Fruit fly (Drosophila melanogaster) whole organism, embryonic: ENCODE data around the gene CG15201.

Source experiments
- Aef1 ChIP-seq: fragments of 200-800 bp; sonication (Bioruptor generic); IDR thresholded peaks from 3 replicates; pipeline ENCODE4 v1.3.6; 2022; ENCODE audit warnings: missing biosample characterization, missing genetic modification characterization
- Blimp-1 ChIP-seq: fragments of 200-800 bp; sonication (Bioruptor generic); optimal IDR thresholded peaks from 3 replicates; lab custom pipeline; 2018; ENCODE audit warnings: missing biosample characterization, missing genetic modification characterization, mild to moderate bottlenecking, moderate library complexity, missing genetic modification reagents
- CG10431 ChIP-seq: fragments of 200-800 bp; sonication (Bioruptor generic); optimal IDR thresholded peaks from 3 replicates; lab custom pipeline; 2018; ENCODE audit warnings: missing biosample characterization, mild to moderate bottlenecking, missing genetic modification characterization
- CG10543 ChIP-seq: fragments of 200-800 bp; sonication (Bioruptor generic); optimal IDR thresholded peaks from 3 replicates; lab custom pipeline; 2017; ENCODE audit warnings: missing biosample characterization, mild to moderate bottlenecking, missing genetic modification characterization, moderate library complexity
- CG12942 ChIP-seq: fragments of 200-800 bp; sonication (Bioruptor generic); optimal IDR thresholded peaks from 3 replicates; lab custom pipeline; 2016; ENCODE audit warnings: missing biosample characterization, missing genetic modification characterization
- CG14441 ChIP-seq: fragments of 200-800 bp; sonication (Bioruptor generic); IDR thresholded peaks from 2 replicates; pipeline ENCODE4 v1.3.6; 2022; ENCODE audit warnings: missing biosample characterization, missing genetic modification characterization
- CG15479 ChIP-seq: fragments of 200-800 bp; sonication (Bioruptor generic); optimal IDR thresholded peaks from 3 replicates; lab custom pipeline; 2019; ENCODE audit warnings: missing biosample characterization, mild to moderate bottlenecking, missing genetic modification characterization, moderate library complexity
- CG17385 ChIP-seq: fragments of 200-800 bp; sonication (Bioruptor generic); optimal IDR thresholded peaks from 3 replicates; lab custom pipeline; 2018; ENCODE audit warnings: missing biosample characterization, mild to moderate bottlenecking, missing genetic modification characterization
- CG2889 ChIP-seq: fragments of 200-800 bp; sonication (Bioruptor generic); IDR thresholded peaks from 3 replicates; pipeline ENCODE4 v1.3.6; 2022; ENCODE audit warnings: missing biosample characterization, missing genetic modification characterization
- CG3065 ChIP-seq: fragments of 200-800 bp; sonication (Bioruptor generic); optimal IDR thresholded peaks from 2 replicates; lab custom pipeline; 2016; ENCODE audit warnings: missing biosample characterization, missing genetic modification characterization
- CG32532 ChIP-seq: fragments of 200-800 bp; sonication (Bioruptor generic); IDR thresholded peaks from 2 replicates; pipeline ENCODE4 v1.3.6; 2022; ENCODE audit warnings: missing biosample characterization, missing genetic modification characterization
- CG4707 ChIP-seq: fragments of 200-800 bp; sonication (Bioruptor generic); optimal IDR thresholded peaks from 2 replicates; lab custom pipeline; 2018; ENCODE audit warnings: missing biosample characterization, mild to moderate bottlenecking, missing genetic modification characterization, moderate library complexity
- CG6254 ChIP-seq: fragments of 200-800 bp; sonication (Bioruptor generic); optimal IDR thresholded peaks from 3 replicates; lab custom pipeline; 2017; ENCODE audit warnings: mild to moderate bottlenecking, missing biosample characterization, missing genetic modification reagents, missing genetic modification characterization
- CG8359 ChIP-seq: fragments of 200-800 bp; sonication (Bioruptor generic); optimal IDR thresholded peaks from 2 replicates; lab custom pipeline; 2017; ENCODE audit warnings: missing biosample characterization, mild to moderate bottlenecking, missing genetic modification characterization, borderline replicate concordance
- CG8388 ChIP-seq: fragments of 200-800 bp; sonication (Bioruptor generic); optimal IDR thresholded peaks from 2 replicates; lab custom pipeline; 2019; ENCODE audit warnings: missing biosample characterization, mild to moderate bottlenecking, missing genetic modification characterization, moderate library complexity
- Chrac-16 ChIP-seq: fragments of 200-800 bp; sonication (Bioruptor generic); optimal IDR thresholded peaks from 3 replicates; lab custom pipeline; 2016; ENCODE audit warnings: missing biosample characterization, missing genetic modification characterization
- D19A ChIP-seq: fragments of 200-800 bp; optimal IDR thresholded peaks from 3 replicates; lab custom pipeline; 2019; ENCODE audit warnings: missing biosample characterization, mild to moderate bottlenecking, missing genetic modification characterization, moderate library complexity
- D19B ChIP-seq: fragments of 200-800 bp; sonication (Bioruptor generic); optimal IDR thresholded peaks from 2 replicates; lab custom pipeline; 2017; ENCODE audit warnings: missing biosample characterization, mild to moderate bottlenecking, missing genetic modification characterization
- Dll ChIP-seq: fragments of 200-800 bp; sonication (Bioruptor generic); IDR thresholded peaks from 4 replicates; pipeline ENCODE4 v1.3.6; 2022; ENCODE audit warnings: missing biosample characterization, missing genetic modification characterization; ENCODE audit not compliant: partially characterized antibody
- Doc3 ChIP-seq: fragments of 200-800 bp; sonication (Bioruptor generic); IDR thresholded peaks from 3 replicates; pipeline ENCODE4 v1.3.6; 2022; ENCODE audit warnings: missing biosample characterization, missing genetic modification characterization; ENCODE audit not compliant: partially characterized antibody
- Dref ChIP-seq: fragments of 200-800 bp; sonication (Bioruptor generic); IDR thresholded peaks from 2 replicates; pipeline ENCODE4 v1.3.6; 2022; ENCODE audit warnings: missing biosample characterization, missing genetic modification characterization
- ERR ChIP-seq: fragments of 200-800 bp; sonication (Bioruptor generic); optimal IDR thresholded peaks from 2 replicates; lab custom pipeline; 2016; ENCODE audit warnings: missing biosample characterization, missing genetic modification characterization
- H2.0 ChIP-seq: fragments of 200-800 bp; sonication (Bioruptor generic); IDR thresholded peaks from 2 replicates; pipeline ENCODE4 v1.3.6; 2022; ENCODE audit warnings: missing biosample characterization, missing genetic modification characterization
- Hr3 ChIP-seq: fragments of 200-800 bp; sonication (Bioruptor generic); optimal IDR thresholded peaks from 3 replicates; lab custom pipeline; 2016; ENCODE audit warnings: missing biosample characterization, missing genetic modification characterization
- Lpt ChIP-seq: fragments of >200 bp; optimal IDR thresholded peaks from 2 replicates; lab custom pipeline; 2018; ENCODE audit warnings: missing biosample characterization, missing genetic modification characterization
- Mad ChIP-seq: fragments of 200-800 bp; sonication (Bioruptor generic); optimal IDR thresholded peaks from 2 replicates; lab custom pipeline; 2016; ENCODE audit warnings: missing biosample characterization, missing genetic modification characterization
- Optix ChIP-seq: fragments of 200-800 bp; sonication (Bioruptor generic); IDR thresholded peaks from 3 replicates; pipeline ENCODE4 v1.3.6; 2022; ENCODE audit warnings: missing biosample characterization, missing genetic modification characterization
- Rx ChIP-seq: fragments of 200-800 bp; sonication (Bioruptor generic); IDR thresholded peaks from 2 replicates; pipeline ENCODE4 v1.3.6; 2022; ENCODE audit warnings: missing biosample characterization, missing genetic modification characterization
- Six4 ChIP-seq: fragments of 200-800 bp; sonication (Bioruptor generic); optimal IDR thresholded peaks from 2 replicates; lab custom pipeline; 2016; ENCODE audit warnings: missing biosample characterization, missing genetic modification characterization
- Sox102F ChIP-seq: fragments of 200-800 bp; sonication (Bioruptor generic); optimal IDR thresholded peaks from 2 replicates; lab custom pipeline; 2018; ENCODE audit warnings: missing biosample characterization, mild to moderate bottlenecking, missing genetic modification characterization, moderate library complexity
- amos ChIP-seq: fragments of 200-800 bp; sonication (Bioruptor generic); IDR thresholded peaks from 2 replicates; pipeline ENCODE4 v1.3.6; 2022; ENCODE audit warnings: missing biosample characterization, missing genetic modification characterization; ENCODE audit not compliant: partially characterized antibody
- ci ChIP-seq: fragments of 200-800 bp; sonication (Bioruptor generic); IDR thresholded peaks from 3 replicates; pipeline ENCODE4 v1.3.6; 2022; ENCODE audit warnings: missing biosample characterization, missing genetic modification characterization
- dmrt11E ChIP-seq: fragments of 200-800 bp; sonication (Bioruptor generic); optimal IDR thresholded peaks from 3 replicates; lab custom pipeline; 2018; ENCODE audit warnings: missing biosample characterization, mild to moderate bottlenecking, missing genetic modification characterization, moderate library complexity
- dysf ChIP-seq: fragments of 200-800 bp; sonication (Bioruptor generic); IDR thresholded peaks from 3 replicates; pipeline ENCODE4 v1.3.6; 2022; ENCODE audit warnings: missing biosample characterization, missing genetic modification characterization
- ems ChIP-seq: fragments of 200-800 bp; sonication (Bioruptor generic); optimal IDR thresholded peaks from 3 replicates; lab custom pipeline; 2016; ENCODE audit warnings: missing biosample characterization, missing genetic modification characterization
- fd64A ChIP-seq: fragments of 200-800 bp; sonication (Bioruptor generic); optimal IDR thresholded peaks from 3 replicates; lab custom pipeline; 2018; ENCODE audit warnings: missing biosample characterization, mild to moderate bottlenecking, missing genetic modification characterization
- gcm2 ChIP-seq: fragments of 200-800 bp; sonication (Bioruptor generic); optimal IDR thresholded peaks from 2 replicates; lab custom pipeline; 2016; ENCODE audit warnings: missing biosample characterization, missing genetic modification characterization
- ind ChIP-seq: fragments of 200-800 bp; sonication (Bioruptor generic); optimal IDR thresholded peaks from 3 replicates; lab custom pipeline; 2016; ENCODE audit warnings: missing biosample characterization, missing genetic modification characterization
- lab ChIP-seq: fragments of 200-800 bp; sonication (Bioruptor generic); optimal IDR thresholded peaks from 3 replicates; lab custom pipeline; 2017; ENCODE audit warnings: missing biosample characterization, missing genetic modification characterization, mild to moderate bottlenecking, moderate library complexity, missing genetic modification reagents
- lilli ChIP-seq: fragments of 200-800 bp; sonication (Bioruptor generic); optimal IDR thresholded peaks from 3 replicates; lab custom pipeline; 2016; ENCODE audit warnings: missing biosample characterization, missing genetic modification characterization
- mld ChIP-seq: fragments of 200-800 bp; sonication (Bioruptor generic); IDR thresholded peaks from 3 replicates; pipeline ENCODE4 v1.3.6; 2022; ENCODE audit warnings: missing biosample characterization, missing genetic modification characterization; ENCODE audit not compliant: partially characterized antibody
- nau ChIP-seq: fragments of 200-800 bp; sonication (Bioruptor generic); optimal IDR thresholded peaks from 3 replicates; lab custom pipeline; 2017; ENCODE audit warnings: missing biosample characterization, mild to moderate bottlenecking, missing genetic modification characterization, missing genetic modification reagents
- ranshi ChIP-seq: fragments of 200-800 bp; sonication (Bioruptor generic); IDR thresholded peaks from 2 replicates; pipeline ENCODE4 v1.3.6; 2022; ENCODE audit warnings: missing biosample characterization, missing genetic modification characterization
- repo ChIP-seq: fragments of 200-800 bp; sonication (Bioruptor generic); optimal IDR thresholded peaks from 2 replicates; lab custom pipeline; 2016; ENCODE audit warnings: missing biosample characterization, missing genetic modification characterization
- so ChIP-seq: fragments of 200-800 bp; sonication (Bioruptor generic); IDR thresholded peaks from 3 replicates; pipeline ENCODE4 v1.3.6; 2022; ENCODE audit warnings: missing biosample characterization, missing genetic modification characterization
- ssp ChIP-seq: fragments of 200-800 bp; sonication (Bioruptor generic); IDR thresholded peaks from 2 replicates; pipeline ENCODE4 v1.3.6; 2022; ENCODE audit warnings: missing biosample characterization, missing genetic modification characterization
- trem ChIP-seq: fragments of 200-800 bp; optimal IDR thresholded peaks from 3 replicates; lab custom pipeline; 2019; ENCODE audit warnings: missing biosample characterization, mild to moderate bottlenecking, missing genetic modification characterization, moderate library complexity
- unc-4 ChIP-seq: fragments of 200-800 bp; sonication (Bioruptor generic); IDR thresholded peaks from 2 replicates; pipeline ENCODE4 v1.3.6; 2022; ENCODE audit warnings: missing biosample characterization, missing genetic modification characterization; ENCODE audit not compliant: partially characterized antibody
- wek ChIP-seq: fragments of 200-800 bp; sonication (Bioruptor generic); optimal IDR thresholded peaks from 3 replicates; lab custom pipeline; 2018; ENCODE audit warnings: missing biosample characterization, mild to moderate bottlenecking, missing genetic modification characterization, moderate library complexity

The CG15201 gene

dm6 chrX:11108148-11108844 is 35.6 kb upstream of the CG15201 start, which contains the start of gene Hsp60A (continued):
- TF ChIP-seq gcm2 (GFP tag; lab: Kevin White, UChicago), result no peak
- peak; percentile 28 for TF ChIP-seq ind (GFP tag; lab: Kevin White, UChicago)
- no peak for TF ChIP-seq fd64A (GFP tag; lab: Kevin White, UChicago)
- no peak for TF ChIP-seq Rx (GFP tag; lab: Robert Waterston, UW)
- peak; percentile 10 for TF ChIP-seq Six4 (GFP tag; lab: Kevin White, UChicago)
- peak; percentile 1 for TF ChIP-seq CG10431
- TF ChIP-seq wek, result peak; percentile 97
- TF ChIP-seq CG15479 (GFP tag; lab: Kevin White, UChicago), result no peak
- TF ChIP-seq lilli, result peak; percentile 71
- no peak for TF ChIP-seq CG4707 (GFP tag; lab: Kevin White, UChicago)
- peak; percentile 15 for TF ChIP-seq CG12942 (GFP tag; lab: Kevin White, UChicago)
- no peak; the same call in 2 of the 3 replicates for TF ChIP-seq dysf (GFP tag; lab: Robert Waterston, UW)
- no peak for TF ChIP-seq Optix (GFP tag; lab: Robert Waterston, UW)
- 0 out of 3 replicates have a peak, but pooled peaks have one; percentile 37 for TF ChIP-seq mld (GFP tag; lab: Robert Waterston, UW)
- TF ChIP-seq CG2889 (GFP tag; lab: Robert Waterston, UW), result no peak
- peak; percentile 53 for TF ChIP-seq Blimp-1 (GFP tag; lab: Kevin White, UChicago)
- TF ChIP-seq CG14441 (GFP tag; lab: Robert Waterston, UW), result peak; percentile 38; the same call in 1 of the 2 replicates
- TF ChIP-seq CG10543 (GFP tag; lab: Kevin White, UChicago), result no peak
- TF ChIP-seq D19B (GFP tag; lab: Kevin White, UChicago), result no peak
- no peak for TF ChIP-seq so (GFP tag; lab: Robert Waterston, UW)
- TF ChIP-seq nau (GFP tag; lab: Kevin White, UChicago), result no peak
- TF ChIP-seq CG17385 (GFP tag; lab: Kevin White, UChicago), result no peak
- peak; percentile 21 for TF ChIP-seq Chrac-16
- peak; percentile 49 for TF ChIP-seq Sox102F (GFP tag; lab: Kevin White, UChicago)
- TF ChIP-seq CG6254 (GFP tag; lab: Kevin White, UChicago), result no peak
- no peak for TF ChIP-seq repo (GFP tag; lab: Kevin White, UChicago)
- TF ChIP-seq CG8359 (GFP tag; lab: Kevin White, UChicago), result no peak
- TF ChIP-seq Hr3 (GFP tag; lab: Kevin White, UChicago), result peak; percentile 36
- TF ChIP-seq Dll (GFP tag; lab: Robert Waterston, UW), result peak; percentile 91
- TF ChIP-seq CG3065 (GFP tag; lab: Kevin White, UChicago), result no peak
- peak; percentile 69 for TF ChIP-seq lab
- TF ChIP-seq trem (tag; lab: Kevin White, UChicago), result peak; percentile 47
- peak; percentile 15 for TF ChIP-seq CG8388 (GFP tag; lab: Kevin White, UChicago)
- TF ChIP-seq ERR (GFP tag; lab: Kevin White, UChicago), result no peak
- no peak; the same call in 1 of the 2 replicates for TF ChIP-seq ranshi (GFP tag; lab: Robert Waterston, UW)
- no peak for TF ChIP-seq ems (GFP tag; lab: Kevin White, UChicago)
- peak; percentile 58 for TF ChIP-seq Mad (GFP tag; lab: Kevin White, UChicago)
- peak; percentile 30; the same call in 1 of the 2 replicates for TF ChIP-seq ssp (GFP tag; lab: Robert Waterston, UW)
- TF ChIP-seq dmrt11E (tag; lab: Kevin White, UChicago), result peak; percentile 33
- 0 out of 3 replicates have a peak, but pooled peaks have one; percentile 19 for TF ChIP-seq Aef1 (GFP tag; lab: Robert Waterston, UW)
- TF ChIP-seq Lpt (GFP tag; lab: Kevin White, UChicago), result no peak
- TF ChIP-seq H2.0 (GFP tag; lab: Robert Waterston, UW), result 0 out of 2 replicates have a peak, but pooled peaks have one; percentile 8
- TF ChIP-seq CG32532 (GFP tag; lab: Robert Waterston, UW), result peak; percentile 39; the same call in 1 of the 2 replicates
- TF ChIP-seq Dref, result peak; percentile 86
- peak; percentile 72; the same call in 2 of the 3 replicates for TF ChIP-seq ci (GFP tag; lab: Robert Waterston, UW)
- TF ChIP-seq amos (GFP tag; lab: Robert Waterston, UW), result peak; percentile 75
- peak; percentile 27 for TF ChIP-seq D19A
- peak; percentile 84 for TF ChIP-seq unc-4 (GFP tag; lab: Robert Waterston, UW)
- peak; percentile 84 for TF ChIP-seq Doc3 (GFP tag; lab: Robert Waterston, UW)
